Fruit fly (Drosophila melanogaster) whole organism, wandering third instar larva: ENCODE data around the gene otu.

Experiments used
- Dfd ChIP-seq: fragments of >200 bp; optimal IDR thresholded peaks from 2 replicates; lab custom pipeline; 2017; ENCODE audit warnings: missing biosample characterization, missing genetic modification characterization
- Mio ChIP-seq: sonication (Bioruptor generic); optimal IDR thresholded peaks from 2 replicates; lab custom pipeline; 2016; ENCODE audit warnings: missing biosample characterization, missing genetic modification characterization

DNA sequence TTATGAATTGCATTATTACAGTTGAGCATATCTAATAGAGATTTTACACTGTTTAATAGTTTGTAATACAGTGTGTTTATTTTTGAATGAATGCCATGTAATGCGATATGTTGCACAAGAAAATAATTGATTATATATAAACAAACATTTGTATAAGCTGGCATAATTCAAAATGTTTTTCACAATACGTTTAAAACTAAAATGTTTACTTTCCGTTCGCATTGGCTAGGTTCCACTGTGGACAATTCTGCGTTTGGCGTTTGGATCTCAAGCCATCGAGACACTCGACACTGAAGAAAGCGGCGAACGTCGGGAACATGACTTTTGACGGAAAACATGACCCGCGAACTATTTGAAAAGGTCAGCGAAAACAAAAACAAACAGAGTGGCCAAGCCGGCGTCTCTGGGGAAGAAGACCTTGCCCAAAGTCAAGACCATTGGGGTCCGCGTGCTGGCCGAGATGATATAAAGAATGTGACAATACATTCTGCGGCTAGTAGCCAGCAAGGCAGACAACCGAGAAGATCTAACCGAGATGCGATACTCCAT, 15.9 kb downstream of the otu start, which contains the start of gene Cp7Fb:
- no peak for TF ChIP-seq Mio (GFP tag; lab: Kevin White, UChicago)
- TF ChIP-seq Dfd (GFP tag; lab: Kevin White, UChicago) = no peak
